Worm (Caenorhabditis elegans): ENCODE measurements around the gene cla-1.

DNA sequence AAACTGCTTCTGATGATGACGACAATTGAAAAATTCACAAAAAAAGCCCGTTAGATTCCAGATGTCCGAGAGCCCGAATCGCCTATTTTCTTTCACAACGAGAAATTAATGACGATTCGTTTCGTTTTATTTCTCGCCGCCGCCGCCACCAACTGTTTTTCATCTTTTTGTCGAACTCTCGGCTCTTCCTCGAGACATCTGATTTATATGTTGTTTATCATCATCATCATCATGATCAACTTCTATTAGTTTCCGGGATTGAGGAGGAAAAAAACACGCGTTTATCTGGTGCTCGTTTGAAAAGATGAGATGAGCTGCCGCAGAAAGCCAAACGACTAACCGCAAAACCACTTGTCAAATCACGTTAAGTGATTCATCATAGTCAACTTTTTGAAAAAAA is 70.8 kb downstream of the cla-1 start:
- TF ChIP-seq che-1 (tag; optimal IDR thresholded peaks at IDR 0.05): no peak
- TF ChIP-seq unc-55 (GFP tag; optimal IDR thresholded peaks at IDR 0.05): no peak
- TF ChIP-seq pax-1 (tag; optimal IDR thresholded peaks at IDR 0.05): no peak
- no peak for TF ChIP-seq nhr-11 (tag; optimal IDR thresholded peaks at IDR 0.05)
- no peak for TF ChIP-seq pha-2 (tag; optimal IDR thresholded peaks at IDR 0.05)
- no peak for TF ChIP-seq npax-4 (tag; optimal IDR thresholded peaks at IDR 0.05)

Data from whole organism, late embryonic.